Fruit fly (Drosophila melanogaster): ENCODE results near the gene CG10300.

The CG10300 gene

DNA sequence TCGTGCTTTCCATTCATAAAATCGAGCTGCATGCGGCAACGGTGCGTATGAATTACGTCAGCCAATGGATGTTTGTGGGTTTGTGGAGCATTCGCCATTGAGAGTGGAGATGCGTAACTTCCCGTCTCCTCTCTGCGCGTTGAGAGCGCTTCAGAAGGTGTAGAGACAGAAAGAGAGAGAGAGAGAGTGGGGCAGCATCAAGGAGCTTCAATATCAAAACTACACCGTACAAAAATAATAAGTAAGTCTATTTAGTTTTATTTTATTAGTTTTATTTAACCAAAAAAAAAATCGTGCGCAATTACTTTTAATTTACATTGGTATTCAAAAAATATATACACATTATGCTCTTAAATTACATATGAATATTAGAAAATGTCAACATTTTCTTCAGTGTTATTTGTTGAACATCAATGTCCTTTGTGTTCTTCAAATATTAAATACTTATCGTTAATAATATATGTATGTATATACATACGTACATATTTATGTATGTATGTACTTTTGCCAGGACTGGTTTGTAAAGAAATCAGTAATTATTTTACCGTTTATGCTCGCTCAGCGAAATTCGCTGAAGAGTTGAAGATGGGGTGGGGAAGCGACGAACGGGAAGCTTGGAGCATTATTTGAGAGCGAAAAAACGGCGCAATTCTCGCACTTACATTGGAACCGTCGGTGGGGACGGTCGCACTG lies 11.5 kb downstream of the CG10300 start, which contains the start of gene CG10365:
Gene CG10365, plus strand, starts transcription at position 652 of the 693 bp plus-strand sequence.
- no peak for TF ChIP-seq CG17801 (GFP tag; optimal IDR thresholded peaks at IDR 0.05; ENCODE audit: partially characterized antibody)

DNA sequence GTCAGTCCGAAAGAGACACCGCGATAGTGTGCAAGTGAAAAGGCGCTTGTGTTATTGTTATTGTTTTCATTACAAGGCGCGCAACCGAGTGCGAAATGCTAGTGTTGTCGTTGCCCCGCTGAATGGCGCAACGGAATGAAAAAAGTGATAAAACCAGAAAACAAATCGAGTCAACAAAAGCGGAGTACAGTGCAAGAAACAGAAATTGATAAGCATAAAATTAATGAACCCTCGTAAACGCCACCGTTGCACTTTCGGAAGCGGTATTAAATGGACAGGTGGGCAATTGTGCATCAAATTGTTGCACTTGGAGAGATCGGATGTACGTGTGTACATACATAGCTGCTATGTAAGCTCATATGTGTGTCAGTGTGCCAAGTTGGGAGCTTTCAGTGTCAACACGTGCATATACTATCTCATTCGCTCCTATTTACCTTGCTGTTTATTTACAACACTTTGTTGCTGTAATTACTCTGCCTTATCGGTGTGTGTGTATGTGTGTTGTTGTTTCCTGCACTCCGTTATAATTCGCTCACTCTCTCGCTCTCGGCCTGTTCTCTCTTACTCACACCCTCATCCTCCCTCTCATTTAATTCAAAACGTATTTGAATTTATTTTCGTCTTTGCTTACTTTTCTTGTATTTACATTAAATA lies 12.2 kb downstream of the CG10300 start:
- peak; percentile 17 for TF ChIP-seq CG17801 (GFP tag; optimal IDR thresholded peaks at IDR 0.05; ENCODE audit: partially characterized antibody)

DNA sequence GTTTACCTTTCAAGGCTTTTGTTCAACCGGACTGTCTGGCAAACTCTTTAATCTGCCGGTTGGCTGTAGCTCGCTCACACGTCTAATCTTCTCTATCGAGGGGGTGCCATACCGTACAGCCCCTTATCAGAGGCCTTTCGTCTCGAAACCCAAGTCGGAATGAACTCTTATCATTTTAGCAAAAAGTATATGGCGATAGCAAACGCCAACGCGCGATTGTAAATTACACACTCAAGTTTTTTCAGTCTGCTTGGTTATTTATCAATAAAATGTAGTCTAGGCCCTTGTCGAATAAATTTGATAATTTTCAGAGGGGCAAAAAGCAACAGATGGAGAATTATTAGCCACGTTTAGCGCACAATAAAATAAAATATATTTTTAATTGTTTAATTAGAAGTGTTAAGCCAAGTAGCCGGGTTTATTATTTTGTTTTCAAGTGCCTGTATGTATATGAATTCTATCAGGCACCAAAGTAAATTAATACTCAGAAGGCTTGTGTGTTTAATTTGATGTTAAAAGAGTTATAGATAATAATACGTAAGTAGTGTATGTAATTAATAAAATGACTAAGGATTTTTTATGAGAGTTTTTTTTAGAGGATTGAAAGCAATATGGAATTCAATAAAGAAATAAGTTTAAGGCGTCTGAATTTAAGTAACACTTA lies 13.6 kb downstream of the CG10300 start:
- TF ChIP-seq CG17801 (GFP tag; optimal IDR thresholded peaks at IDR 0.05; ENCODE audit: partially characterized antibody): no peak

DNA sequence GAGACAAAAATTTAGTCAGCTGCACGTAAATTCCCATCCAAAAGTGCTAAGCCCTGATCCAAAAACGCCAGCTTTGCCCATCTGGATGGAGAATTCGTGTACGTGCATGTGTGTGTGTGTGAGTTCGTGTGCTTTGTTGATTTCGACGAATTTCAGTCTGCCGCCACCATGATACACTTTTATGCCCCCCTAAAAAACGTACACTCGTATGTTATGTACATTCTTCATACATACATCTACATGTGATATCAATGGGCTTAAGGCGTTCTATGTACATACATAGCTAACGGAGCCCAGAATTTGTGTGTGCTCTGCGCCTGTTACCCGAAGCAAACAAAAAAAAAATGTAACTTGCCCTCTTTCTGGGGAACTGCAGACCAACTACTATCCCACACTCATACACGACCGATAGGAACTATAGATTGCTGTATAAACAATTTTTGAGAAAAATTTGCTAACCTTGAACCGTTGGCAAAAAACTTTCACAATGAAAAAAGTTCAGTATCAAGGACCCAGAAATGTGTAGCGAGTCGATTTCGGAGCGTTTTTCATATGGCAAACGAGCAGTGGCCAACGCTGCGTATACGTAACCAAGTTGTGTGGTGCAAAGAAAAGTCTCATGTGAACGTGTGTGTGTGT lies 14.5 kb downstream of the CG10300 start:
- TF ChIP-seq CG17801 (GFP tag; optimal IDR thresholded peaks at IDR 0.05; ENCODE audit: partially characterized antibody): no peak

DNA sequence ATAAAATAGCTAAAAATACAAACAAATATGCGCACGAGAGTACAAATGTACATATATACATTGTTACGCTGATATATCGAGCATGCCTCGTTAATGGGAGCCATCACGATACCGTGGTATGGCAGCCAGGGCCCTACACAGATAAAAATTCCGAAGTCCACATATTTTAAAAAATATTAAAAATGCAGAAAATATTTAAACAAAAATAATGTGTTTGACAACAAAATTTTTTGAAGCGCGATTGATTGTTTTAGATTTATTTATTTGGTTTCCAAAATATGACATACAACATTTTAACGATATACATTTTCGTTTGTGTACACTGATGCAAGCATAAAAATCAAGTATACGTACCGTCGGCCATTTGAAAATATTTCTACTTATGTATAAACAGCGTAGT lies 15.4 kb downstream of the CG10300 start:
- peak; percentile 51 for TF ChIP-seq CG17801 (GFP tag; optimal IDR thresholded peaks at IDR 0.05; ENCODE audit: partially characterized antibody)

DNA sequence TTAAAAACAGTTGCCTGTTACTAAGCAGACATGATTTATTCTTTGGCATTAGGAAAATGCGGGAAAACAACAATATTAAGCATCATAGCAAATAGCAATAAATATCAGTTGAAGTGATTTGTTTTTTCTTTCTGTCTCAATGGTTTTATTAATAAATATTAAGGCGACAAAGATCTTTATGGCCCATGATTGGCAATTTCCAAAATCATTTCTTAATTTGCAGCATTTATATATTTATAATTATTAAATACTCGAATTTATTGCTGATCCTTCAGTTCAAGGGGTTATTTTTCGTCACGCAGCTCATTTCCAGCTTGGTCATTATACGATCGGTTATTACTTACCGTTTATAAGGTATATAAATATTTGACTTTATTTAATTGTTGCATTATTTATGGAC lies 16.3 kb downstream of the CG10300 start:
- no peak for TF ChIP-seq CG17801 (GFP tag; optimal IDR thresholded peaks at IDR 0.05; ENCODE audit: partially characterized antibody)

DNA sequence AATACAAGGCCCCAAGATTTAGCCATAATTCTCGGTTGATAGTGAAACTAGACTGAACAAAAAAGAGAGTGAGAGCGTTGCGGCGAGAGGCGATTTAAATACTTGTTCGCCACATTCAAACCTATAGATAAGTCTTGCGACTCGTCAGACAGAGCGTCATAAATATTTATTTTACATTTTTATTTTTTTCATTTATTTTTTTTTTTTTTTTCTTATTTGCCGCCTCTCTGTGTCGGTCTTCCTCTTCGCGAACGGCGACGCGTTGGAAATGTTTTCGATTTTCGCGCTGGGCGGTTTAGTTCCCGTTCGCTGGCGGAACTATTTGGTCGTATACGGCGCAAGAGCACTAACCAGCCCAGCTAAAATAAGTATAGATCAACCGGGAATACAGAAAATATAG lies 16.8 kb downstream of the CG10300 start:
- peak; percentile 69 for TF ChIP-seq CG17801 (GFP tag; optimal IDR thresholded peaks at IDR 0.05; ENCODE audit: partially characterized antibody)

DNA sequence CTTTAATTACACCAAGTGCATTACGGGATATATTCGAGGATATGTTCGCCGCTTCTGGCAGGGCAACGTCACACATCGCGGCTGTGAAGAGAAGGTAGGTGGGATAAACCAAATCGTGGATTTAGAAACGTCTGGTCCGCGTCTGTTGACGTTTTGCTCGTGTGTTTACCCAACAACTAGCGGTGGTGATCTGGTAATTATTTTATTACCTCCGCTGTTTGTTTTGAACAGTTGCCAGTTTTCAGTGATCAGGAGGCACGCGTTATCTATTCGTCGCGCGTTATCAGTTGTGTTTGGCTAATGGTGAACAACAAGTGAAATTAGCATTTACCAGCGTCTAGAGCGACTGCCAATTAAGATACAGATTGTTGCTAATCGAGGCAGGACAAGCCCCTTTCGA lies 17.7 kb downstream of the CG10300 start:
- TF ChIP-seq CG17801 (GFP tag; optimal IDR thresholded peaks at IDR 0.05; ENCODE audit: partially characterized antibody): no peak

DNA sequence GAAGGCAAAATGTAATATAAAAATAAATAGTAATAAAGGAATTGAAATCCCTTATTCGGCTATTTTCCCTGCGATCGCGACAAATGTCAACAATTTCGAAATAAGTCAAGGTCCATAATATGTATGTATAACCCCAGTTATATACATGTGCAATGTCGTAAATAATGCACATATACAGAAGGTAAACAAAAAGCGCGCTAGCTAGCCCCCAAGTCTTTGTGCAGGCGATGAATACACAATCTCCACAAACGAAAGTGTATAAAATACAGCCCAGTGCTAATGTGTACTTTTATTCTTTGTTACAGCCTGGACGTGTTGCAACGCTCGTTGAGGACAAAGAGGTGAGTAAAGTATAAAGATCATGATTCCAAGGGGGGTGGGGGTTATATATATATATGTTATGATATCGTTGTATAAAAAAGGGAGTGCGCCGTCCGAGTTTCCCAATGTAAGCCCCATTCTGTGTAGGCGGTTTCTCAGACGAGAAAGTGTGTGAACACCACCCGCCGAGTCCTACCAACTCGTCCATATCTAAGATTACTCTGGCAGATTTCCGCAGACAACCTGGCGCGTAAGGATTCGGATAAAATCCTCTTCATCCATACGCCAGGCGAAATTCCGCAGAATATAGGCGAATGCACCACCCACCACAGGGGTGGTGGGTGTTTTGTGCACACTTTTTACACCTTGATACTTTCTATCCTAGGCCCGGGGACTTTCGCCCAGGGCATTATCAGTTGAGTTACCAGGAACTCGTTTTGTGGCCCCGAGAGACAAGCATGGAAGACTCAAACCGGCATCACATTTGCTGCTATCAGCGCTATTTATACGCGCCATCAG lies 18.5 kb downstream of the CG10300 start:
- TF ChIP-seq CG17801 (GFP tag; optimal IDR thresholded peaks at IDR 0.05; ENCODE audit: partially characterized antibody): no peak

DNA sequence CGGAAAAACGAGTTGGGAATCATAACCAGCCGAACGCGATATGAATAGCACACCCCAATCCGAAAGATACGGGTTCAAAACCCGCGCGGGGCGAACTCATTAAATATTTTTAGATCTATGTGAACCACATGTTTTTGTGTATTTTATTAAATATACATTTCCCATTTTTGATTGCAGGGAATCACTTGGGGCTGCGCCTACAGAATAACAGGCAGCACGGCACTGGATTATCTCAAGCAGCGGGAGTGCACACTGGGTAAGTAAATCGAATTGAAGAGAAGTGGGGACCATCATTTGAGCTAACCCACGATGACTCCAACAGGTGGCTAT lies 19.1 kb downstream of the CG10300 start:
- no peak for TF ChIP-seq CG17801 (GFP tag; optimal IDR thresholded peaks at IDR 0.05; ENCODE audit: partially characterized antibody)

DNA sequence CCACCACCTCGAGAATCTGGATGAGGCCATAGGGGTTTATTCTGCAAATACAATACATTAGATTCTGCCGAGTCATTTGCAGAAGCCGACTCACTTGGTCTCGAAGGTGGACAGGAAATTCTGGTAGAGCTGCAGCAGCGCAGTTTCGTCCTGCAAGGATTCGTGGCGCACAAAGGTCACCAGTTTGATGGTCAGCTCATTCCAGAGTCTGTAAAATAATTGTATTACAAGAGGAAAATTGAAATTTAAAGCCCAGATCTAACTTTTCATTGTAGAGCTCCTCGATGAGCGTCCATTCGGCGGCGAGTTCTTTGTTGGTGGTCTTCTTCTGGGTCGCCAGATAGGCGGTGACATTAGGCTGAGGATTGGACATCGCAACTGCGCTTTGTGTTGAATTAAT lies 21.2 kb downstream of the CG10300 start:
- TF ChIP-seq CG17801 (GFP tag; optimal IDR thresholded peaks at IDR 0.05; ENCODE audit: partially characterized antibody): no peak

DNA sequence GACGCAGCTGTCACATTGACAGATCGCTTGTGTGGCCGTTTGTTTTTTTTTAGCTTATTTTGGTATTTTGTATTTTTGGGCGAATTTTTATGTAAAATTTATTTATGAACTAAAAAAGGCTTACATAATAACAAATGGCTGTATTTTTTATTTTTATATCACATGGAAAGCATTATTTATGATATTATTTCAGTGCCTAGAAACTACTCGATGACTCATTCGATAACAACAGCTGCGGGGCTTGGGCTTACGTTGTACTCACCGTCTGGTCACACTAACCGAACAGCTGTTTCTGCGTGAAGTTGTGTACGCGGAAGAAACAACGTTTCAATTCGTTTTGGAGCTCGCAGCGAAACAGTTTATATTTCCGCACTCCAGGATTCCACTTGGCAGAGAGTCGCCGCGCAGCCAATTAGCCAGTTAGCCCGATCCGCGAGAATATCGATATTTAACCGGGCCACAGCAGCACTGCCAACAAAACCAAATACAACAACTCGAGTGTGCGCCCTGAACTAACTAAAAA lies 21.7 kb downstream of the CG10300 start, which contains the start of the genes Hmgcr and Rpn9:
Gene Hmgcr, plus strand, starts transcription at position 335 of the 523 bp plus-strand sequence.
Gene Rpn9, minus strand, starts transcription at position 473 of the 523 bp plus-strand sequence.
- TF ChIP-seq CG17801 (GFP tag; optimal IDR thresholded peaks at IDR 0.05; ENCODE audit: partially characterized antibody): peak; percentile 37

DNA sequence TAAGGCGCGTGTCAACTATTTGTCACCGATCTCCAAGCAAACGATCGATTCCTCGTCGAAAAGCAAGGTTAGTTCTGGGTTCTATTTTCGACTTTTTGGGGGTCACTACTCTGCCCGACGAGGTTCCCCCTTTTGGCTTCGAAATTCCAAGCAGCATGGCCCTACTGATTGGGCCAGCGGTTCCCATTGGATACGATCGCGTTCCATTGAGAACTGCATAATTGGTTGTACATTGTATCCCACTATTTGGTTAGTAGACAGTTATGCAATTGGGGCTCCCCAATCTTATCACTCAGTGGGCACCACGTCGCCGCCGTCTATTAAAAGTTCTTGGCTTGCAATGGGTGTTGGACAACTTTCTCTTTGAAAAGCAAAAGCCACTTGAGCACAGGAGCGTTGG lies 22.4 kb downstream of the CG10300 start:
- no peak for TF ChIP-seq CG17801 (GFP tag; optimal IDR thresholded peaks at IDR 0.05; ENCODE audit: partially characterized antibody)

Data from ovary, adult (tissue).